Fruit fly (Drosophila melanogaster): Measurements from ENCODE around the gene CG42699.

CG42699 gene

DNA sequence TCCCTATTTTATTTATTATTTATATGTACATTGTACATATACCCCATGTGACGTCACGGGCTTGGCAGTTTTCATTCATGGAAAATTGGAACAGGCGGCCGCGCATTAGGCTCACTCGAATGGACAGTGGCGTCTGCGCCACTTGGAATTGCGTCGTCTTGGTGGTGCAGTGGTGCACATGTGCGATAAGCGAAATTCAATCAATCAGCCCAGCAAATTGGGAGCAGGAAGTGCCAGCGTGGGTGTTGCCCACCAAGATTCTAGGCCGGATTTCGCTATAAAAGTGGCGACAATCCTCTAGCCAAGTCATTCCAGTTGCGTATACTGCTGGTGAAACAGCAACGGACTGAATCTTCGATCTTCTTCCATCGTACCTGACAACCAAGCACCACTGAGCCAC lies 27.5 kb downstream of the CG42699 start, which contains the start of gene CG12239:
TSS of gene CG12239 (plus strand) at position 301 of the 400 bp plus-strand sequence.
- no peak for TF ChIP-seq cic (GFP tag; optimal IDR thresholded peaks at IDR 0.05)
- no peak for TF ChIP-seq Hr96 (GFP tag; optimal IDR thresholded peaks at IDR 0.05)
- TF ChIP-seq pad (GFP tag; optimal IDR thresholded peaks at IDR 0.05): no peak
- TF ChIP-seq CG1620 (GFP tag; optimal IDR thresholded peaks at IDR 0.05): no peak
- no peak for TF ChIP-seq CG12768 (GFP tag; optimal IDR thresholded peaks at IDR 0.05)
- no peak for TF ChIP-seq kay (GFP tag; ENCODE audit: borderline replicate concordance)

dm6 chrX:5800634-5801033 lies 36.3 kb downstream of the CG42699 start:
- TF ChIP-seq Crg-1 (GFP tag; optimal IDR thresholded peaks at IDR 0.05): no peak
- TF ChIP-seq CG33017 (tag; optimal IDR thresholded peaks at IDR 0.05): no peak
- no peak for TF ChIP-seq cnc (optimal IDR thresholded peaks at IDR 0.05)
- no peak for TF ChIP-seq tj (GFP tag; optimal IDR thresholded peaks at IDR 0.05)
- TF ChIP-seq ovo (GFP tag; optimal IDR thresholded peaks at IDR 0.05): no peak
- TF ChIP-seq CG1620 (GFP tag; optimal IDR thresholded peaks at IDR 0.05): no peak
- TF ChIP-seq bab1 (GFP tag; optimal IDR thresholded peaks at IDR 0.05): no peak
- no peak for TF ChIP-seq cic (GFP tag; optimal IDR thresholded peaks at IDR 0.05)
- TF ChIP-seq toe (GFP tag; optimal IDR thresholded peaks at IDR 0.05): no peak
- TF ChIP-seq CG7101 (tag; optimal IDR thresholded peaks at IDR 0.05): no peak
- TF ChIP-seq CG11617 (GFP tag; optimal IDR thresholded peaks at IDR 0.05): no peak
- no peak for TF ChIP-seq CG5204 (GFP tag; optimal IDR thresholded peaks at IDR 0.05)
- no peak for TF ChIP-seq CG7045 (GFP tag; optimal IDR thresholded peaks at IDR 0.05)
- TF ChIP-seq kay (GFP tag; ENCODE audit: borderline replicate concordance): no peak
- TF ChIP-seq Clk (GFP tag; optimal IDR thresholded peaks at IDR 0.05): no peak
- no peak for TF ChIP-seq CG14711 (tag; optimal IDR thresholded peaks at IDR 0.05)
- no peak for TF ChIP-seq pad (GFP tag; optimal IDR thresholded peaks at IDR 0.05)

DNA sequence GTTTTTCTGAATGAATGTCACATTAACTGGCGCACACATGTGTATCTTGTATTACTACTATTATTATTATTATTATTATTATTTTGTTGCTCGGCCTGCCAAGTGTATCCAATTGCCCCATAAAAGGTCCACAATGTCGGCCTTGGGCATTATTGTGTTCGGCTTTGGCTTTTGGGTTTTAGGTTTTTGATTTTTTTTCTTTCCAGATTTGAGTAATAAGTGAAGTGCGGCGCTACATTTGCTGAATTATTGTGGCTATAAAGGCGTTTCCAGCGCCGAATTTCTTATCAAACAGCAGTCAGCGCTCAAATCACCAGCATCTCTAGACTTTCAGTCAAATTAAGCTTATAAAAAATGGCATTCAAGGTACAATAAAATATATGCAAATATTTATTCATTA lies 40.0 kb downstream of the CG42699 start, which contains the start of gene Cpr5C:
TSS of gene Cpr5C (plus strand) at position 301 of the 400 bp plus-strand sequence.
- TF ChIP-seq CG7101 (tag; optimal IDR thresholded peaks at IDR 0.05) (no peak), tj (GFP tag; optimal IDR thresholded peaks at IDR 0.05) (no peak), kay (GFP tag; ENCODE audit: borderline replicate concordance) (no peak), CG14711 (tag; optimal IDR thresholded peaks at IDR 0.05) (no peak), CG1620 (GFP tag; optimal IDR thresholded peaks at IDR 0.05) (no peak), CG12768 (GFP tag; optimal IDR thresholded peaks at IDR 0.05) (no peak)

- no peak for TF ChIP-seq bab1 (GFP tag; optimal IDR thresholded peaks at IDR 0.05)
- TF ChIP-seq cic (GFP tag; optimal IDR thresholded peaks at IDR 0.05): no peak
- no peak for TF ChIP-seq pad (GFP tag; optimal IDR thresholded peaks at IDR 0.05)
- no peak for TF ChIP-seq CG12768 (GFP tag; optimal IDR thresholded peaks at IDR 0.05)
- TF ChIP-seq Hr96 (GFP tag; optimal IDR thresholded peaks at IDR 0.05): no peak
- no peak for TF ChIP-seq toe (GFP tag; optimal IDR thresholded peaks at IDR 0.05)
- TF ChIP-seq Crg-1 (GFP tag; optimal IDR thresholded peaks at IDR 0.05): no peak
Observed at dm6 chrX:5808654-5809053, 44.3 kb downstream of the CG42699 start, which contains the start of gene Prosbeta2R1. TSS of gene Prosbeta2R1 (plus strand) at chrX:5808954.

DNA sequence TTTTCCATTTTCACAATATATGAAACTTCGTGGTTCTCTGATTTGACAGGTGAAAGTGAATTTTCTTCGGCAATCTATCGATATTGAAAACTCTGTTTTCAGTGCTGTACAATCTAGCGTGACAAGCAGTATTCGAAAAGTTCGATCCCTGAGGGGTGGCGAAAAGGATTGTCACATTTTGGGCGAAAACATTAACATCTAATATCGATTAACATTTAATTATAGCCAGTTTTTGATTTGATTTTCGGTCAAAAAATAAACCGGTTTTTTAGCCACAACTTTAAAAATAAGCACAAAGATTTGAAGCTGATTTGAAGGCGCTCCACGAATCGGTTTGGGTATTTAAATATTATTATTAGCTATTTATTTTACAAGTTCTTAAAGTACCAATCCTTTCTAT lies 48.5 kb downstream of the CG42699 start, which contains the start of gene CG44329:
TSS of gene CG44329 (minus strand) at position 101 of the 400 bp plus-strand sequence.
- TF ChIP-seq CG33017 (tag; optimal IDR thresholded peaks at IDR 0.05) (no peak), Clk (GFP tag; optimal IDR thresholded peaks at IDR 0.05) (no peak), CG7101 (tag; optimal IDR thresholded peaks at IDR 0.05) (no peak), pad (GFP tag; optimal IDR thresholded peaks at IDR 0.05) (no peak), ovo (GFP tag; optimal IDR thresholded peaks at IDR 0.05) (no peak), CG7045 (GFP tag; optimal IDR thresholded peaks at IDR 0.05) (no peak), CG11617 (GFP tag; optimal IDR thresholded peaks at IDR 0.05) (no peak), CG1620 (GFP tag; optimal IDR thresholded peaks at IDR 0.05) (no peak), cic (GFP tag; optimal IDR thresholded peaks at IDR 0.05) (no peak), Hr96 (GFP tag; optimal IDR thresholded peaks at IDR 0.05) (no peak), CG5204 (GFP tag; optimal IDR thresholded peaks at IDR 0.05) (no peak), toe (GFP tag; optimal IDR thresholded peaks at IDR 0.05) (no peak), Crg-1 (GFP tag; optimal IDR thresholded peaks at IDR 0.05) (no peak)

DNA sequence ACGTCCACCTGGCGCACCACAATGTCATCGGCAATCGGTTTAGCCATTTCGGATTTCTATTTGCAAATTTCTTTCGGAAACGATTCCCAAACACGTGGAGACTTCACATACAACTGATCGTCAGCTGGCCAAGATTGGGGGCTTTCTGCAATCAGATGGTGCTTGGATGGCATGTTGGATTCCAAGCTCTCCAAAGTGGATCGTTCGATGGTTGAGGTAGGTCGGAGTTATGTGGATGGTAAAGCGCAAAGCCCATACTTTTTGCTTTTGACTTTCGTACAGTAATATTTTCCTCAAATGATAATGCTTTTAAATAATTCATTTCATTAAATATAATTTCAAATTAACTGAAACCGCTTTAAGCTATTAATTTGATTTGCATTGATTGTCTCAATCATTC lies 51.4 kb downstream of the CG42699 start, which contains the start of gene AgmNAT:
TSS of gene AgmNAT (minus strand) at position 101 of the 400 bp plus-strand sequence.
- TF ChIP-seq cic (GFP tag; optimal IDR thresholded peaks at IDR 0.05) (no peak), Mnt (GFP tag; optimal IDR thresholded peaks at IDR 0.05) (peak; percentile 45)

DNA sequence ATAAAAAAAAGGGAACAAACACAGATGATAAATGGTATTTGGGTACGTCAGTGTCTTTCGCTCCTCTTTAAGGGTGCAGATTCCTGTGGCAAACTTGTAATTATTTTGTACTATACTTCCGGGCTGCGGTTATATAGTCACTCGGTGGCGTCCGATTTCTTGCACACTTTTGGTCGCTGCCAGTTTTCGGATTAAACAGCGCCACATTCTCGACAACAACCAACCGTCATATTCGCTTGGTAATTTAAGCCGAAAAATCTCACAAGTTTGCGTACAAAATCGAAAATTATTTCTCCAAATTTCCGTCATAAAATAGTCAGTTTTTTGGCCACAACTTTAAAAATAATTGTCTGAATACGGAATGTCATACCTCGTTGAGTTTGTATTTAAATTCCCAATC lies 52.8 kb downstream of the CG42699 start:
- TF ChIP-seq cic (GFP tag; optimal IDR thresholded peaks at IDR 0.05) (no peak), CG11617 (GFP tag; optimal IDR thresholded peaks at IDR 0.05) (no peak), CG7101 (tag; optimal IDR thresholded peaks at IDR 0.05) (no peak), Mnt (GFP tag; optimal IDR thresholded peaks at IDR 0.05) (no peak), CG33017 (tag; optimal IDR thresholded peaks at IDR 0.05) (no peak), CG1620 (GFP tag; optimal IDR thresholded peaks at IDR 0.05) (no peak), kay (GFP tag; ENCODE audit: borderline replicate concordance) (no peak), cnc (optimal IDR thresholded peaks at IDR 0.05) (no peak), Clk (GFP tag; optimal IDR thresholded peaks at IDR 0.05) (no peak), CG12768 (GFP tag; optimal IDR thresholded peaks at IDR 0.05) (no peak), CG7045 (GFP tag; optimal IDR thresholded peaks at IDR 0.05) (no peak), CG5204 (GFP tag; optimal IDR thresholded peaks at IDR 0.05) (no peak), toe (GFP tag; optimal IDR thresholded peaks at IDR 0.05) (no peak), pad (GFP tag; optimal IDR thresholded peaks at IDR 0.05) (no peak), CG14711 (tag; optimal IDR thresholded peaks at IDR 0.05) (no peak), Crg-1 (GFP tag; optimal IDR thresholded peaks at IDR 0.05) (no peak), Hr96 (GFP tag; optimal IDR thresholded peaks at IDR 0.05) (no peak), ovo (GFP tag; optimal IDR thresholded peaks at IDR 0.05) (no peak), bab1 (GFP tag; optimal IDR thresholded peaks at IDR 0.05) (no peak)

Data from whole organism, adult.